Worm (Caenorhabditis elegans) whole organism, L4 larva: ENCODE measurements around the gene F48E3.2.

Experiments used
- ama-1 ChIP-seq: fragments of 150-350 bp; optimal IDR thresholded peaks from 2 replicates; lab custom pipeline; 2014; ENCODE audit warnings: inconsistent platforms, mixed read lengths
- mes-2 ChIP-seq: sonication (generic microtip); optimal IDR thresholded peaks from 2 replicates; lab custom pipeline; 2016; ENCODE audit warnings: missing genotype, mild to moderate bottlenecking, missing genetic modification characterization, missing compliant biosample characterization; ENCODE audit not compliant: poor library complexity, severe bottlenecking
- nhr-237 ChIP-seq: sonication (generic microtip); optimal IDR thresholded peaks from 2 replicates; lab custom pipeline; 2017; ENCODE audit warnings: missing biosample characterization, missing genetic modification characterization
- nhr-25 ChIP-seq: sonication (generic microtip); optimal IDR thresholded peaks from 2 replicates; lab custom pipeline; 2017; ENCODE audit warnings: missing genetic modification characterization, mild to moderate bottlenecking, missing compliant biosample characterization, antibody characterized with exemption, moderate library complexity, borderline replicate concordance; ENCODE audit not compliant: insufficient read depth
- nhr-76 ChIP-seq: fragments of 150-350 bp; optimal IDR thresholded peaks from 2 replicates; lab custom pipeline; 2014; ENCODE audit warnings: missing biosample characterization, missing genetic modification characterization
- nhr-77 ChIP-seq: fragments of 150-350 bp; optimal IDR thresholded peaks from 2 replicates; lab custom pipeline; 2014; ENCODE audit warnings: missing biosample characterization, missing genetic modification characterization

DNA sequence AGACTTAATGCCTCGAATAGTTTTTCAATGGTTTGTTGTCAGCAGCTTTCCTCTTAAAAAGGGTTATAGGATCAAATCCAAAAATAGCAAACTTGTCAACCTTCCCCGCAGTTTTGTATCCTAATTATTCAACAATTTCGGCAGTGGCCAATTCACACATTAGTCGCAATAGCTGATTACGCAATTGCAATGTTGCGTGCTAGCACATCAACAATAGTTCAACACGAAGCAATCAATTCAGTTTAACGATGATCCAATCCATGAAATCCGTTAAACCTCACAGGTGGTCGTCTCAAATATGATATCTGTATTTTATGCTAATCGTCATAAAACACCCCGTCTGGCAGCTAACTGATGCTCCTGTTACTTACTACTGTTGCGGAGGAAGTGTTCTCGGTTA is 40.3 kb downstream of the F48E3.2 start:
- TF ChIP-seq ama-1 (lab: Kevin White, UChicago) (no peak), nhr-237 (tag; lab: Kevin White, UChicago) (no peak), nhr-25 (tag; lab: Kevin White, UChicago) (no peak), nhr-77 (tag; lab: Kevin White, UChicago) (no peak), nhr-76 (tag; lab: Kevin White, UChicago) (no peak), mes-2 (no peak)
